Fruit fly (Drosophila melanogaster) whole organism, embryonic: ENCODE results near the gene CG5973.

Experiments
- B-H1 ChIP-seq: fragments of 200-800 bp; sonication (Bioruptor generic); IDR thresholded peaks from 3 replicates; pipeline ENCODE4 v1.3.6; 2022; ENCODE audit warnings: missing biosample characterization, missing genetic modification characterization
- Blimp-1 ChIP-seq: fragments of 200-800 bp; sonication (Bioruptor generic); optimal IDR thresholded peaks from 3 replicates; lab custom pipeline; 2018; ENCODE audit warnings: missing biosample characterization, missing genetic modification characterization, mild to moderate bottlenecking, moderate library complexity, missing genetic modification reagents
- CG10147 ChIP-seq: fragments of 200-800 bp; sonication (Bioruptor generic); optimal IDR thresholded peaks from 2 replicates; lab custom pipeline; 2019; ENCODE audit warnings: missing biosample characterization, mild to moderate bottlenecking, missing genetic modification characterization, moderate library complexity
- CG10267 ChIP-seq: fragments of 200-800 bp; sonication (Bioruptor generic); optimal IDR thresholded peaks from 2 replicates; lab custom pipeline; 2018; ENCODE audit warnings: missing biosample characterization, mild to moderate bottlenecking, missing genetic modification characterization, moderate library complexity
- CG10431 ChIP-seq: fragments of 200-800 bp; sonication (Bioruptor generic); optimal IDR thresholded peaks from 3 replicates; lab custom pipeline; 2018; ENCODE audit warnings: missing biosample characterization, mild to moderate bottlenecking, missing genetic modification characterization
- CG12104 ChIP-seq: fragments of 200-800 bp; sonication (Bioruptor generic); optimal IDR thresholded peaks from 3 replicates; lab custom pipeline; 2016; ENCODE audit warnings: missing biosample characterization, missing genetic modification characterization
- CG12659 ChIP-seq: fragments of 200-800 bp; sonication (Bioruptor generic); optimal IDR thresholded peaks from 3 replicates; lab custom pipeline; 2017; ENCODE audit warnings: mild to moderate bottlenecking, missing biosample characterization, missing genetic modification reagents, missing genetic modification characterization
- CG14667 ChIP-seq: fragments of 200-800 bp; sonication (Bioruptor generic); IDR thresholded peaks from 2 replicates; pipeline ENCODE4 v1.3.6; 2022; ENCODE audit warnings: missing biosample characterization, missing genetic modification characterization
- CG15479 ChIP-seq: fragments of 200-800 bp; sonication (Bioruptor generic); optimal IDR thresholded peaks from 3 replicates; lab custom pipeline; 2019; ENCODE audit warnings: missing biosample characterization, mild to moderate bottlenecking, missing genetic modification characterization, moderate library complexity
- CG17385 ChIP-seq: fragments of 200-800 bp; sonication (Bioruptor generic); optimal IDR thresholded peaks from 3 replicates; lab custom pipeline; 2018; ENCODE audit warnings: missing biosample characterization, mild to moderate bottlenecking, missing genetic modification characterization
- CG18476 ChIP-seq: fragments of 200-800 bp; sonication (Bioruptor generic); optimal IDR thresholded peaks from 2 replicates; lab custom pipeline; 2016; ENCODE audit warnings: missing biosample characterization, mild to moderate bottlenecking, missing genetic modification characterization
- CG30431 ChIP-seq: fragments of 200-800 bp; sonication (Bioruptor generic); optimal IDR thresholded peaks from 2 replicates; lab custom pipeline; 2017; ENCODE audit warnings: missing biosample characterization, missing genetic modification characterization
- CG3281 ChIP-seq: fragments of 200-800 bp; sonication (Bioruptor generic); optimal IDR thresholded peaks from 3 replicates; lab custom pipeline; 2017; ENCODE audit warnings: missing biosample characterization, mild to moderate bottlenecking, missing genetic modification characterization
- CG34224 ChIP-seq: fragments of 200-800 bp; sonication (Bioruptor generic); IDR thresholded peaks from 3 replicates; pipeline ENCODE4 v1.3.6; 2022; ENCODE audit warnings: missing biosample characterization, missing genetic modification characterization; ENCODE audit not compliant: partially characterized antibody
- CG3838 ChIP-seq: fragments of 200-800 bp; sonication (Bioruptor generic); optimal IDR thresholded peaks from 3 replicates; lab custom pipeline; 2016; ENCODE audit warnings: missing biosample characterization, missing genetic modification characterization
- CG4360 ChIP-seq: fragments of 200-800 bp; sonication (Bioruptor generic); IDR thresholded peaks from 2 replicates; pipeline ENCODE4 v1.3.6; 2022; ENCODE audit warnings: missing biosample characterization, missing genetic modification characterization
- CG5245 ChIP-seq: fragments of 200-800 bp; sonication (Bioruptor generic); optimal IDR thresholded peaks from 3 replicates; lab custom pipeline; 2016; ENCODE audit warnings: missing biosample characterization, missing genetic modification characterization
- CG6683 ChIP-seq: fragments of 200-800 bp; sonication (Bioruptor generic); optimal IDR thresholded peaks from 2 replicates; lab custom pipeline; 2017; ENCODE audit warnings: missing biosample characterization, mild to moderate bottlenecking, missing genetic modification characterization, missing genetic modification reagents
- CG7987 ChIP-seq: fragments of 200-800 bp; sonication (Bioruptor generic); optimal IDR thresholded peaks from 2 replicates; lab custom pipeline; 2018; ENCODE audit warnings: missing biosample characterization, mild to moderate bottlenecking, missing genetic modification characterization, moderate library complexity
- CG8290 ChIP-seq, 3 experiments: fragments of 200-800 bp; sonication (Bioruptor generic); optimal IDR thresholded peaks; 2 replicates each; lab custom pipeline; 2016 to 2019; ENCODE audit warnings: missing biosample characterization in 3 of 3, missing genetic modification characterization in 3 of 3, mild to moderate bottlenecking in 2 of 3, moderate library complexity in 1 of 3
- CG8478 ChIP-seq: fragments of >200 bp; optimal IDR thresholded peaks from 2 replicates; lab custom pipeline; 2018
- CG9727 ChIP-seq: fragments of 200-800 bp; sonication (Bioruptor generic); optimal IDR thresholded peaks from 3 replicates; lab custom pipeline; 2017; ENCODE audit warnings: missing biosample characterization, mild to moderate bottlenecking, missing genetic modification characterization
- Deaf1 ChIP-seq: fragments of 200-800 bp; optimal IDR thresholded peaks from 3 replicates; lab custom pipeline; 2019; ENCODE audit warnings: missing biosample characterization, mild to moderate bottlenecking, missing genetic modification characterization, moderate library complexity
- Fer1 ChIP-seq: fragments of 200-800 bp; sonication (Bioruptor generic); optimal IDR thresholded peaks from 2 replicates; lab custom pipeline; 2017; ENCODE audit warnings: missing biosample characterization, mild to moderate bottlenecking, missing genetic modification characterization
- Hr39 ChIP-seq: fragments of >200 bp; optimal IDR thresholded peaks from 2 replicates; lab custom pipeline; 2017
- Hr78 ChIP-seq, 2 experiments: fragments of 200-800 bp in 1 of 2; fragments of >200 bp in 1 of 2; sonication (Bioruptor generic) in 1 of 2; optimal IDR thresholded peaks; 2 replicates each; lab custom pipeline; 2017 to 2019; ENCODE audit warnings: missing biosample characterization in 2 of 2, missing genetic modification characterization in 2 of 2, mild to moderate bottlenecking in 1 of 2, moderate library complexity in 1 of 2
- Mad ChIP-seq: fragments of 200-800 bp; sonication (Bioruptor generic); optimal IDR thresholded peaks from 2 replicates; lab custom pipeline; 2016; ENCODE audit warnings: missing biosample characterization, missing genetic modification characterization
- PHDP ChIP-seq: fragments of 200-800 bp; sonication (Bioruptor generic); optimal IDR thresholded peaks from 3 replicates; lab custom pipeline; 2018; ENCODE audit warnings: missing biosample characterization, mild to moderate bottlenecking, missing genetic modification characterization, moderate library complexity
- Pdp1 ChIP-seq, 2 experiments: fragments of 200-800 bp; sonication (Bioruptor generic); optimal IDR thresholded peaks; 3 replicates each; lab custom pipeline; 2016; ENCODE audit warnings: missing biosample characterization in 2 of 2, missing genetic modification characterization in 2 of 2, mild to moderate bottlenecking in 1 of 2, moderate library complexity in 1 of 2
- Rfx ChIP-seq: fragments of 200-800 bp; sonication (Bioruptor generic); IDR thresholded peaks from 2 replicates; pipeline ENCODE4 v1.3.6; 2022; ENCODE audit warnings: missing biosample characterization, missing genetic modification characterization
- Sry-β ChIP-seq: fragments of 200-800 bp; sonication (Bioruptor generic); optimal IDR thresholded peaks from 2 replicates; lab custom pipeline; 2018; ENCODE audit warnings: missing biosample characterization, mild to moderate bottlenecking, missing genetic modification characterization, moderate library complexity
- btn ChIP-seq: fragments of 200-800 bp; sonication (Bioruptor generic); optimal IDR thresholded peaks from 2 replicates; lab custom pipeline; 2016; ENCODE audit warnings: missing biosample characterization, missing genetic modification characterization
- cg ChIP-seq: fragments of 200-800 bp; sonication (Bioruptor generic); optimal IDR thresholded peaks from 3 replicates; lab custom pipeline; 2019; ENCODE audit warnings: missing biosample characterization, mild to moderate bottlenecking, missing genetic modification characterization, moderate library complexity
- chif ChIP-seq, 2 experiments: fragments of 200-800 bp; sonication (Bioruptor generic); optimal IDR thresholded peaks; 3 replicates each; lab custom pipeline; 2016; ENCODE audit warnings: missing biosample characterization in 2 of 2, missing genetic modification characterization in 2 of 2
- en ChIP-seq: fragments of 200-800 bp; sonication (Bioruptor generic); optimal IDR thresholded peaks from 2 replicates; lab custom pipeline; 2016; ENCODE audit warnings: missing biosample characterization, missing genetic modification characterization
- gro ChIP-seq: fragments of 200-800 bp; sonication (Bioruptor generic); optimal IDR thresholded peaks from 2 replicates; lab custom pipeline; 2016; ENCODE audit warnings: missing biosample characterization, missing genetic modification characterization
- hkb ChIP-seq, 2 experiments: fragments of 200-800 bp in 1 of 2; fragments of >200 bp in 1 of 2; sonication (Bioruptor generic) in 1 of 2; IDR thresholded peaks in 1 of 2; optimal IDR thresholded peaks in 1 of 2; 2 replicates each; pipeline versions ENCODE4 v1.3.6 to Lab custom; 2017 to 2022; ENCODE audit warnings: missing biosample characterization in 1 of 2, missing genetic modification characterization in 1 of 2
- lov ChIP-seq, 2 experiments: fragments of 200-800 bp in 1 of 2; fragments of >200 bp in 1 of 2; sonication (Bioruptor generic) in 1 of 2; IDR thresholded peaks in 1 of 2; optimal IDR thresholded peaks in 1 of 2; 2 replicates in 1 of 2; 3 replicates in 1 of 2; pipeline versions ENCODE4 v1.3.6 to Lab custom; 2017 to 2022; ENCODE audit warnings: missing biosample characterization in 1 of 2, missing genetic modification characterization in 1 of 2
- luna ChIP-seq: fragments of 200-800 bp; sonication (Bioruptor generic); optimal IDR thresholded peaks from 2 replicates; lab custom pipeline; 2016; ENCODE audit warnings: missing biosample characterization, missing genetic modification characterization
- mirr ChIP-seq: fragments of 200-800 bp; sonication (Bioruptor generic); optimal IDR thresholded peaks from 3 replicates; lab custom pipeline; 2018; ENCODE audit warnings: missing biosample characterization, mild to moderate bottlenecking, missing genetic modification characterization
- oc ChIP-seq: fragments of 200-800 bp; sonication (Bioruptor generic); optimal IDR thresholded peaks from 2 replicates; lab custom pipeline; 2018; ENCODE audit warnings: missing biosample characterization, mild to moderate bottlenecking, missing genetic modification characterization, moderate library complexity
- ranshi ChIP-seq: fragments of 200-800 bp; sonication (Bioruptor generic); IDR thresholded peaks from 2 replicates; pipeline ENCODE4 v1.3.6; 2022; ENCODE audit warnings: missing biosample characterization, missing genetic modification characterization
- so ChIP-seq: fragments of 200-800 bp; sonication (Bioruptor generic); IDR thresholded peaks from 3 replicates; pipeline ENCODE4 v1.3.6; 2022; ENCODE audit warnings: missing biosample characterization, missing genetic modification characterization
- tgo ChIP-seq: fragments of 200-800 bp; sonication (Bioruptor generic); IDR thresholded peaks from 3 replicates; pipeline ENCODE4 v1.3.6; 2022; ENCODE audit warnings: missing biosample characterization, missing genetic modification characterization
- toy ChIP-seq: fragments of 200-800 bp; sonication (Bioruptor generic); IDR thresholded peaks from 2 replicates; pipeline ENCODE4 v1.3.6; 2022; ENCODE audit warnings: missing biosample characterization, missing genetic modification characterization
- unpg ChIP-seq: fragments of 200-800 bp; sonication (Bioruptor generic); optimal IDR thresholded peaks from 3 replicates; lab custom pipeline; 2018; ENCODE audit warnings: missing biosample characterization, mild to moderate bottlenecking, missing genetic modification characterization, moderate library complexity
- vvl ChIP-seq: fragments of 200-800 bp; sonication (Bioruptor generic); IDR thresholded peaks from 2 replicates; pipeline ENCODE4 v1.3.6; 2022; ENCODE audit warnings: missing biosample characterization, missing genetic modification characterization
- z ChIP-seq: fragments of 200-800 bp; sonication (Bioruptor generic); IDR thresholded peaks from 3 replicates; pipeline ENCODE4 v1.3.6; 2022; ENCODE audit warnings: missing biosample characterization, missing genetic modification characterization
- zen2 ChIP-seq: fragments of 200-800 bp; sonication (Bioruptor generic); IDR thresholded peaks from 3 replicates; pipeline ENCODE4 v1.3.6; 2022; ENCODE audit warnings: missing biosample characterization, missing genetic modification characterization; ENCODE audit not compliant: partially characterized antibody

CG5973 gene

dm6 chr2L:7491902-7492301 is 54.6 kb downstream of the CG5973 start:
- no peak for TF ChIP-seq luna (GFP tag; lab: Kevin White, UChicago)
- TF ChIP-seq toy (GFP tag; lab: Robert Waterston, UW) = no peak
- peak; percentile 55 for TF ChIP-seq unpg (GFP tag; lab: Kevin White, UChicago)
- no peak for TF ChIP-seq lov (optimal IDR thresholded peaks at IDR 0.05; lab: Kevin White, UChicago)
- TF ChIP-seq lov (GFP tag; IDR thresholded peaks at IDR 0.05; lab: Robert Waterston, UW) = no peak
- peak; percentile 62 for TF ChIP-seq Fer1 (GFP tag; lab: Kevin White, UChicago)
- TF ChIP-seq CG15479 (GFP tag; lab: Kevin White, UChicago) = no peak
- no peak for TF ChIP-seq Hr39 (lab: Kevin White, UChicago)
- no peak for TF ChIP-seq CG34224 (GFP tag; lab: Robert Waterston, UW)
- TF ChIP-seq Pdp1 (GFP tag; optimal IDR thresholded peaks at IDR 0.05; lab: Kevin White, UChicago) = no peak
- no peak for TF ChIP-seq CG3838 (GFP tag; lab: Kevin White, UChicago)
- TF ChIP-seq CG5245 (GFP tag; lab: Kevin White, UChicago) = peak; percentile 4
- peak; percentile 71 for TF ChIP-seq Blimp-1 (GFP tag; lab: Kevin White, UChicago)
- no peak for TF ChIP-seq CG12104 (GFP tag; lab: Kevin White, UChicago)
- no peak for TF ChIP-seq CG7987 (GFP tag; lab: Kevin White, UChicago)
- TF ChIP-seq cg = no peak
- no peak for TF ChIP-seq mirr (GFP tag; lab: Kevin White, UChicago)
- TF ChIP-seq CG8478 (lab: Kevin White, UChicago) = no peak
- no peak for TF ChIP-seq CG6683 (GFP tag; lab: Kevin White, UChicago)
- TF ChIP-seq CG10147 = no peak
- TF ChIP-seq CG14667 (GFP tag; lab: Robert Waterston, UW) = no peak
- TF ChIP-seq vvl (GFP tag; lab: Robert Waterston, UW) = peak; percentile 69
- TF ChIP-seq CG3281 (GFP tag; lab: Kevin White, UChicago) = peak; percentile 43
- no peak for TF ChIP-seq Mad (GFP tag; lab: Kevin White, UChicago)
- no peak; the same call in 1 of the 3 replicates for TF ChIP-seq so
- peak; percentile 57; the same call in 2 of the 3 replicates for TF ChIP-seq tgo (GFP tag; lab: Robert Waterston, UW)
- TF ChIP-seq CG10267 (tag; lab: Kevin White, UChicago) = peak; percentile 48
- no peak for TF ChIP-seq CG4360 (GFP tag; lab: Robert Waterston, UW)
- TF ChIP-seq CG12659 (GFP tag; lab: Kevin White, UChicago) = peak; percentile 30
- peak; percentile 33 for TF ChIP-seq CG9727 (GFP tag; lab: Kevin White, UChicago)
- TF ChIP-seq en = no peak
- TF ChIP-seq CG10431 (GFP tag; lab: Kevin White, UChicago) = no peak
- no peak for TF ChIP-seq zen2
- peak; percentile 49; the same call in 1 of the 2 replicates for TF ChIP-seq ranshi (GFP tag; lab: Robert Waterston, UW)
- TF ChIP-seq Sry-β (GFP tag; lab: Kevin White, UChicago) = no peak
- no peak for TF ChIP-seq CG8290 (GFP tag; optimal IDR thresholded peaks at IDR 0.05; lab: Kevin White, UChicago)
- no peak for TF ChIP-seq CG8290 (tag; optimal IDR thresholded peaks at IDR 0.05; lab: Kevin White, UChicago)
- peak; percentile 58 for TF ChIP-seq CG17385
- TF ChIP-seq B-H1 (GFP tag; lab: Robert Waterston, UW) = peak; percentile 52; the same call in 1 of the 3 replicates
- TF ChIP-seq gro (GFP tag; lab: Kevin White, UChicago) = no peak
- TF ChIP-seq PHDP = peak; percentile 69
- no peak for TF ChIP-seq z
- peak; percentile 41 for TF ChIP-seq oc
- TF ChIP-seq Hr78 (GFP tag; optimal IDR thresholded peaks at IDR 0.05; lab: Kevin White, UChicago) = peak in 1 of 2 experiments; percentile 36
- TF ChIP-seq btn (GFP tag; lab: Kevin White, UChicago) = no peak
- no peak for TF ChIP-seq chif (GFP tag; optimal IDR thresholded peaks at IDR 0.05; lab: Kevin White, UChicago)
- peak; percentile 49; the same call in 1 of the 2 replicates for TF ChIP-seq Rfx (GFP tag; lab: Robert Waterston, UW)
- TF ChIP-seq CG18476 (GFP tag; lab: Kevin White, UChicago) = no peak
- TF ChIP-seq Deaf1 (tag; lab: Kevin White, UChicago) = no peak
- TF ChIP-seq CG30431 = no peak
- TF ChIP-seq hkb (optimal IDR thresholded peaks at IDR 0.05; lab: Kevin White, UChicago) = no peak
- TF ChIP-seq hkb (GFP tag; IDR thresholded peaks at IDR 0.05; lab: Robert Waterston, UW) = peak; percentile 70
